Fruit fly (Drosophila melanogaster) whole organism, pupa: ENCODE measurements around the gene BOD1.

Experiments
- CG10348 ChIP-seq: fragments of 200-800 bp; sonication (Bioruptor generic); IDR thresholded peaks from 2 replicates; pipeline ENCODE4 v1.3.6; 2022; ENCODE audit warnings: missing biosample characterization, missing genetic modification characterization
- CG12605 ChIP-seq: fragments of 200-800 bp; sonication (Bioruptor generic); IDR thresholded peaks from 2 replicates; pipeline ENCODE4 v1.3.6; 2022; ENCODE audit warnings: missing biosample characterization, missing genetic modification characterization
- CG13204 ChIP-seq: fragments of 200-800 bp; sonication (Bioruptor generic); optimal IDR thresholded peaks from 2 replicates; lab custom pipeline; 2018; ENCODE audit warnings: missing biosample characterization, mild to moderate bottlenecking, missing genetic modification characterization, moderate library complexity
- CG9948 ChIP-seq: fragments of 200-800 bp; sonication (Bioruptor generic); optimal IDR thresholded peaks from 2 replicates; lab custom pipeline; 2018; ENCODE audit warnings: missing biosample characterization, mild to moderate bottlenecking, missing genetic modification characterization, moderate library complexity
- D1 ChIP-seq: fragments of 200-800 bp; sonication (Bioruptor generic); optimal IDR thresholded peaks from 2 replicates; lab custom pipeline; 2018; ENCODE audit warnings: missing biosample characterization, mild to moderate bottlenecking, missing genetic modification characterization, moderate library complexity
- Ets98B ChIP-seq: fragments of 200-800 bp; sonication (Bioruptor generic); IDR thresholded peaks from 2 replicates; pipeline ENCODE4 v1.3.6; 2022; ENCODE audit warnings: missing biosample characterization, missing genetic modification characterization
- Snoo ChIP-seq: fragments of 200-800 bp; sonication (Bioruptor generic); optimal IDR thresholded peaks from 3 replicates; lab custom pipeline; 2017; ENCODE audit warnings: missing biosample characterization, mild to moderate bottlenecking, missing genetic modification characterization, inconsistent platforms

Gene BOD1

dm6 chr3R:27990651-27991050 lies 52.6 kb downstream of the BOD1 start, which contains the start of gene CG4815:
CG4815 (minus strand) TSS chr3R:27990751.
- no peak for TF ChIP-seq D1 (tag; lab: Kevin White, UChicago)
- no peak for TF ChIP-seq Ets98B (GFP tag; lab: Robert Waterston, UW)
- no peak for TF ChIP-seq CG10348 (GFP tag; lab: Robert Waterston, UW)
- TF ChIP-seq CG13204, result no peak
- TF ChIP-seq CG12605 (GFP tag; lab: Robert Waterston, UW), result no peak
- TF ChIP-seq Snoo (tag; lab: Kevin White, UChicago), result no peak
- no peak for TF ChIP-seq CG9948 (tag; lab: Kevin White, UChicago)
